Fruit fly (Drosophila melanogaster) whole organism, adult: ENCODE measurements around the gene Bsg.

Source experiments
- CG11617 ChIP-seq: fragments of 200-800 bp; sonication (Bioruptor generic); optimal IDR thresholded peaks from 2 replicates; lab custom pipeline; 2017; ENCODE audit warnings: mild to moderate bottlenecking, missing biosample characterization, missing genetic modification reagents, missing genetic modification characterization
- CG12768 ChIP-seq: fragments of 200-800 bp; sonication (Bioruptor generic); optimal IDR thresholded peaks from 2 replicates; lab custom pipeline; 2017; ENCODE audit warnings: missing biosample characterization, missing genetic modification characterization, mild to moderate bottlenecking, moderate library complexity, missing genetic modification reagents
- CG14711 ChIP-seq: fragments of 200-800 bp; sonication (Bioruptor generic); optimal IDR thresholded peaks from 2 replicates; lab custom pipeline; 2018; ENCODE audit warnings: missing biosample characterization, mild to moderate bottlenecking, missing genetic modification characterization, moderate library complexity
- CG1620 ChIP-seq: fragments of 200-800 bp; sonication (Bioruptor generic); optimal IDR thresholded peaks from 2 replicates; lab custom pipeline; 2016; ENCODE audit warnings: missing biosample characterization, missing genetic modification characterization
- CG33017 ChIP-seq: fragments of 200-800 bp; sonication (Bioruptor generic); optimal IDR thresholded peaks from 2 replicates; lab custom pipeline; 2018; ENCODE audit warnings: missing biosample characterization, mild to moderate bottlenecking, missing genetic modification characterization, moderate library complexity
- CG5204 ChIP-seq: fragments of 200-800 bp; sonication (Bioruptor generic); optimal IDR thresholded peaks from 2 replicates; lab custom pipeline; 2016; ENCODE audit warnings: missing biosample characterization, missing genetic modification characterization
- CG7045 ChIP-seq: fragments of 200-800 bp; sonication (Bioruptor generic); optimal IDR thresholded peaks from 2 replicates; lab custom pipeline; 2017; ENCODE audit warnings: missing biosample characterization, mild to moderate bottlenecking, missing genetic modification characterization
- CG7101 ChIP-seq: fragments of 200-800 bp; sonication (Bioruptor generic); optimal IDR thresholded peaks from 2 replicates; lab custom pipeline; 2018; ENCODE audit warnings: missing biosample characterization, mild to moderate bottlenecking, missing genetic modification characterization, moderate library complexity
- Clk ChIP-seq: fragments of 200-800 bp; sonication (Bioruptor generic); optimal IDR thresholded peaks from 2 replicates; lab custom pipeline; 2017; ENCODE audit warnings: missing biosample characterization, missing genetic modification characterization
- Crg-1 ChIP-seq: fragments of 200-800 bp; sonication (Bioruptor generic); optimal IDR thresholded peaks from 2 replicates; lab custom pipeline; 2016; ENCODE audit warnings: missing biosample characterization, missing genetic modification characterization
- Hr96 ChIP-seq: fragments of 200-800 bp; sonication (Bioruptor generic); optimal IDR thresholded peaks from 2 replicates; lab custom pipeline; 2016; ENCODE audit warnings: missing biosample characterization, missing genetic modification characterization
- Mnt ChIP-seq: fragments of 200-800 bp; sonication (Bioruptor generic); optimal IDR thresholded peaks from 2 replicates; lab custom pipeline; 2016; ENCODE audit warnings: missing biosample characterization, mild to moderate bottlenecking, missing genetic modification characterization
- bab1 ChIP-seq: fragments of 200-800 bp; sonication (Bioruptor generic); optimal IDR thresholded peaks from 3 replicates; lab custom pipeline; 2019; ENCODE audit warnings: missing biosample characterization, mild to moderate bottlenecking, missing genetic modification characterization, moderate library complexity
- cic ChIP-seq: fragments of 200-800 bp; sonication (Bioruptor generic); optimal IDR thresholded peaks from 2 replicates; lab custom pipeline; 2017; ENCODE audit warnings: missing biosample characterization, mild to moderate bottlenecking, missing genetic modification characterization, moderate library complexity
- cnc ChIP-seq, 2 experiments: fragments of >200 bp; optimal IDR thresholded peaks; 2 replicates each; lab custom pipeline; 2017
- kay ChIP-seq: fragments of 200-800 bp; sonication (Bioruptor generic); peaks from one replicate; lab custom pipeline; 2016; ENCODE audit warnings: missing biosample characterization, missing genetic modification characterization, borderline replicate concordance
- ovo ChIP-seq: fragments of 200-800 bp; sonication (Bioruptor generic); optimal IDR thresholded peaks from 2 replicates; lab custom pipeline; 2016; ENCODE audit warnings: missing biosample characterization, missing genetic modification characterization
- pad ChIP-seq: fragments of 200-800 bp; sonication (Bioruptor generic); optimal IDR thresholded peaks from 3 replicates; lab custom pipeline; 2017; ENCODE audit warnings: missing biosample characterization, missing genetic modification characterization, mild to moderate bottlenecking, moderate library complexity, missing genetic modification reagents
- tj ChIP-seq: fragments of 200-800 bp; sonication (Bioruptor generic); optimal IDR thresholded peaks from 3 replicates; lab custom pipeline; 2017; ENCODE audit warnings: missing biosample characterization, mild to moderate bottlenecking, missing genetic modification characterization, moderate library complexity
- toe ChIP-seq: fragments of 200-800 bp; sonication (Bioruptor generic); optimal IDR thresholded peaks from 2 replicates; lab custom pipeline; 2016; ENCODE audit warnings: missing biosample characterization, missing genetic modification characterization

Bsg gene

dm6 chr2L:8081640-8082485 lies 1.4 kb upstream of the Bsg start:
- TF ChIP-seq tj (GFP tag; lab: Kevin White, UChicago) (peak; percentile 24), kay (no peak), cic (GFP tag; lab: Kevin White, UChicago) (no peak), toe (GFP tag; lab: Kevin White, UChicago) (no peak), CG33017 (peak; percentile 63), CG5204 (GFP tag; lab: Kevin White, UChicago) (no peak), Crg-1 (no peak), CG12768 (no peak), Clk (no peak), CG7045 (GFP tag; lab: Kevin White, UChicago) (no peak), pad (no peak), Mnt (GFP tag; lab: Kevin White, UChicago) (no peak), CG7101 (tag; lab: Kevin White, UChicago) (peak; percentile 57), bab1 (GFP tag; lab: Kevin White, UChicago) (no peak), Hr96 (no peak), ovo (GFP tag; lab: Kevin White, UChicago) (no peak), CG14711 (tag; lab: Kevin White, UChicago) (peak; percentile 50), CG11617 (GFP tag; lab: Kevin White, UChicago) (peak; percentile 77), cnc (optimal IDR thresholded peaks at IDR 0.05; lab: Kevin White, UChicago) (no peak), CG1620 (GFP tag; lab: Kevin White, UChicago) (no peak)

DNA sequence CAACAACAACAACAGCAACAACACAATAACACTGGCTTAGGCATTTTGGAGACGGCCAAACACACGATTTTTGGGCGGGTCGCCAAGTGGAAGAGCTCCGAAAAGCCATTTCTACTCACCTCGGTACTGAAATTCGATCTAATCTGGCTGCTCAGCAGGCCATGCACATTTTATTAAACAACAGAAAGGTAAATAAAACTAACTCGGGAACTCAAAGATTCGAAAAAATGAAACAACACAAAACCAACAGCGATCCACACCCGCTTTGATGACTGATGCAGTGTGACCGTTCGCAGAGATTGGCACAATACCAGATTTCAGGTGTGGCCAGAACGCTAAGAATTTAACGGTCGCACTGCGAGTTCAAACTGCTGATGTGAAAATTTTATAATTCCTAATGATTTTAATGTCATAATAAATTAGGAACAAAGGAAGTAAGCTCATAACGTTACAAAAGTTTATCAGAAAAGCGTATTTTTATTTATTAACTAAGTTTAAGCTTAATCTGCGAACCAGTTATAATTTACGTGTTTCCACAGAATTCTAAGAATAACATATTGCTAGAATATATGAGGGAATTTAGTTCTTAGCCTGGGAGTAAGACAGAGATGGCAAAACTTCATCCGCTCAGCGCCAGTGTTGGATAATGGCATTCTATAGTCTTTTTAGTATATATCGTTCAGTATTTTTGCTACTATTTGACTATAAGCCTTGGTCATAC lies 368 bp upstream of the Bsg start, which contains the start of gene Mcr:
Gene Mcr, minus strand, starts transcription at position 291 of the 721 bp plus-strand sequence.
- no peak for TF ChIP-seq CG14711 (tag; lab: Kevin White, UChicago)
- TF ChIP-seq CG33017: no peak
- no peak for TF ChIP-seq kay
- TF ChIP-seq CG5204 (GFP tag; lab: Kevin White, UChicago): no peak
- TF ChIP-seq toe (GFP tag; lab: Kevin White, UChicago): no peak
- TF ChIP-seq tj (GFP tag; lab: Kevin White, UChicago): peak; percentile 4
- TF ChIP-seq CG12768: no peak
- no peak for TF ChIP-seq CG7101 (tag; lab: Kevin White, UChicago)
- TF ChIP-seq Mnt (GFP tag; lab: Kevin White, UChicago): no peak
- TF ChIP-seq Crg-1: no peak
- TF ChIP-seq cnc (optimal IDR thresholded peaks at IDR 0.05; lab: Kevin White, UChicago): no peak
- TF ChIP-seq Hr96: no peak
- no peak for TF ChIP-seq Clk
- TF ChIP-seq CG7045 (GFP tag; lab: Kevin White, UChicago): no peak
- peak; percentile 33 for TF ChIP-seq pad
- TF ChIP-seq bab1 (GFP tag; lab: Kevin White, UChicago): peak; percentile 42
- TF ChIP-seq CG1620 (GFP tag; lab: Kevin White, UChicago): no peak
- TF ChIP-seq cic (GFP tag; lab: Kevin White, UChicago): no peak
- TF ChIP-seq ovo (GFP tag; lab: Kevin White, UChicago): no peak
- TF ChIP-seq CG11617 (GFP tag; lab: Kevin White, UChicago): no peak

DNA sequence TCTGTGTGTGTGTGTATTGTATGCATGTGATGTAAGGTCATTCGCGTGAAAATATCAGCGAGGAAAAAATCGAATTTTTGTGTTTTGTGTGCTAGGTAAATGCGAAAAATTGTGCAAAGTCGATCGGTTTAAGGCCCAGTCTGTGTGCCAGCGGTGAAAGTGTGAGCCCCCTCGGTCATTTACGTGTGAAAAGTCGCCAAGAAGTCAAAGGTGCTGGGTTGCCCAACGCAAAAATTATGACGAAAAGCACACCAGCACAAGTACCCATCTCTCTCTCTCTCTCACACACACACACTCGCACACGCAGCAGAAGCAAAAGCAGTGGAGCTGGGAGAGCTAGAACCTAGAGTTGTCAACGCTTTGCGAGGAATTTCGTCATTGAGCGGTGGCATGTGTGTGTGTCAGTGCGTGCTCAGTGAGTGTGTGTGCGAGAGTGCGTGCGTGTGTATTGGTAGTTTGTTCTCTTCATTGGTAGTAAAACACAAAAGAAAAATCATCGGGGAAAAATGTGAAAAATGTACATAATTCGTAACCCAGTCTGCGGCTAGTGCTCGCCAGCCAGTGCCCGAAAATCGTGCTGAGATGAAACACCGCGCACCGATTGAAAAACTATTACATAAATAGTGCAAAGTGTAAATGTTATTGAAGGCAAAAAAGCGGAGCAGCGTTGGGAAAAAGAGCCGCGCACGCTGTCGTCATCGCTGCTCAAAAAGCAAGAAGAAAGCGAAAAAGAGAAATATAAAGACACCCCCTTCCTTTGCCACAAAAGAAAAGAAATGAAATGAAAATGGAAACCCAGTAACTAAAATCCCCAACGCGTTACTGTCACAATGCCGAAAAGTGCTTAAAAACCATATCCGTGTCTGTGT lies 441 bp downstream of the Bsg start:
- TF ChIP-seq tj (GFP tag; lab: Kevin White, UChicago) (no peak), Mnt (GFP tag; lab: Kevin White, UChicago) (peak; percentile 58), CG14711 (tag; lab: Kevin White, UChicago) (peak; percentile 98), cnc (optimal IDR thresholded peaks at IDR 0.05; lab: Kevin White, UChicago) (no peak), bab1 (GFP tag; lab: Kevin White, UChicago) (peak; percentile 62), CG1620 (GFP tag; lab: Kevin White, UChicago) (no peak), CG7101 (tag; lab: Kevin White, UChicago) (peak; percentile 20), cic (GFP tag; lab: Kevin White, UChicago) (peak; percentile 68), CG33017 (peak; percentile 25), kay (peak; percentile 33)

DNA sequence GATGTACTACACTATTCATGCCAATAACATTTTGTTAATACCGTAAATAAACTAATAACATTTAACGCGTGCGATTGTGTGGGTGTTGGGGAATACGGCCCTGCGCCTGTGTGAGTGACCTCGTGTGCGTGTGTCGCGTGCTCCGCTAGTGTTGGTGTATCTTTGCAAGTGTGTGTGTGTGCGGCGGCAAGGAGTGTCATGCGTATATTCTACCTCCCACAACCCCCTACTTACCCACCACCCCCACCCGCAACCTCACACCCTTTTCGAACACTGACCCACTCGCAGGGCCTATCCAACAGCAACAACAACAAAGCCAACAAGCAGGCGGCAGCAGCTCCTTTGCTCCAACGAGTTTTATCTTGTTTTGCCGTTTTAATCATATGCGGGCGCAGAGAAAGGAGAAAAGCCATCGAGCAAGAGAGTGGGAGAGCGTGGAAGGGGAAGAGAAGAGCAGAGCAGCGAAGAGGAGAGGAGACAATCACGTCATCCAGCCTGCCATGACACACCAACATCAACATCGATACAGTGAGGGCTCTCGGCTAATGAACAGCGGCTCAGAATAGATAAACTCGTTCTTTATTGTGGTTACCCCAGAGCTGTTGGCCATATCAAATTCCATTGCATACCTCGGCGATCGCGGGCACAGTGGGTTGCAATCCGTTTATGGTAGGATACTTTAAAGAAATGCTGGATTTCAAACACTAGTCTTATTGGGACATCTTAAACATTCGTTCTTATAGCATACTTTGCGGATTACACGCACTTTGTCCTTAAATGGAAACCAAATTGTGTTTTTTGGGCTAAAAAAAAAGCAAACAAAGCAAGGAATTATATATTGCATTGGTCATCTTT lies 1.4 kb downstream of the Bsg start:
- TF ChIP-seq Clk (peak; percentile 15), CG7045 (GFP tag; lab: Kevin White, UChicago) (no peak), Crg-1 (no peak), pad (peak; percentile 79)
